Fruit fly (Drosophila melanogaster): ENCODE results near the gene pn.

pn gene

dm6 chrX:2166129-2166528 lies 14.9 kb upstream of the pn start (continued):
- TF ChIP-seq CG32767 (GFP tag; IDR thresholded peaks at IDR 0.05) (peak; percentile 12; the same call in 1 of the 2 replicates), az2 (GFP tag; optimal IDR thresholded peaks at IDR 0.05) (peak; percentile 49), D (optimal IDR thresholded peaks at IDR 0.05) (no peak), D (GFP tag; optimal IDR thresholded peaks at IDR 0.05) (peak; percentile 22), CG11504 (tag; optimal IDR thresholded peaks at IDR 0.05) (peak; percentile 59), dati (GFP tag; IDR thresholded peaks at IDR 0.05) (peak; percentile 62; the same call in 1 of the 2 replicates), HLHmδ (GFP tag; optimal IDR thresholded peaks at IDR 0.05) (no peak), CG12104 (GFP tag; optimal IDR thresholded peaks at IDR 0.05) (no peak), CG1602 (GFP tag; optimal IDR thresholded peaks at IDR 0.05) (peak; percentile 19)

dm6 chrX:2168485-2169199 lies 12.4 kb upstream of the pn start:
- TF ChIP-seq CG32767 (GFP tag; IDR thresholded peaks at IDR 0.05): no peak
- no peak for TF ChIP-seq h (optimal IDR thresholded peaks at IDR 0.05)
- TF ChIP-seq zfh1 (GFP tag; IDR thresholded peaks at IDR 0.05): no peak
- TF ChIP-seq Pdp1 (GFP tag; optimal IDR thresholded peaks at IDR 0.05): peak in 1 of 2 experiments; percentile 53
- no peak for TF ChIP-seq ap (GFP tag; IDR thresholded peaks at IDR 0.05)
- TF ChIP-seq CG11247 (GFP tag; IDR thresholded peaks at IDR 0.05): no peak
- no peak for TF ChIP-seq cg (GFP tag; optimal IDR thresholded peaks at IDR 0.05)
- no peak for TF ChIP-seq corto (GFP tag; optimal IDR thresholded peaks at IDR 0.05)
- TF ChIP-seq Dfd (GFP tag; optimal IDR thresholded peaks at IDR 0.05): no peak
- no peak for TF ChIP-seq CG1233 (GFP tag; optimal IDR thresholded peaks at IDR 0.05)
- TF ChIP-seq NC2α (GFP tag; optimal IDR thresholded peaks at IDR 0.05): no peak
- TF ChIP-seq al (GFP tag; IDR thresholded peaks at IDR 0.05): no peak
- no peak for TF ChIP-seq pfk (GFP tag; optimal IDR thresholded peaks at IDR 0.05)
- TF ChIP-seq fd64A (GFP tag; optimal IDR thresholded peaks at IDR 0.05): no peak
- TF ChIP-seq CG12769 (tag; optimal IDR thresholded peaks at IDR 0.05): peak; percentile 57
- TF ChIP-seq lov (optimal IDR thresholded peaks at IDR 0.05): no peak
- no peak for TF ChIP-seq lov (GFP tag; IDR thresholded peaks at IDR 0.05)
- no peak for TF ChIP-seq CG34422 (GFP tag; IDR thresholded peaks at IDR 0.05)
- peak; percentile 79 for TF ChIP-seq sd (tag; optimal IDR thresholded peaks at IDR 0.05)
- TF ChIP-seq CG33213 (GFP tag; optimal IDR thresholded peaks at IDR 0.05): no peak
- peak; percentile 46; the same call in 1 of the 3 replicates for TF ChIP-seq sr (GFP tag; IDR thresholded peaks at IDR 0.05)
- TF ChIP-seq Hand (GFP tag; optimal IDR thresholded peaks at IDR 0.05): no peak
- no peak for TF ChIP-seq CG7556 (GFP tag; optimal IDR thresholded peaks at IDR 0.05)
- TF ChIP-seq chinmo (GFP tag; IDR thresholded peaks at IDR 0.05; ENCODE audit: partially characterized antibody): 0 out of 4 replicates have a peak, but pooled peaks have one; percentile 57
- peak; percentile 85 for TF ChIP-seq Hr39 (optimal IDR thresholded peaks at IDR 0.05)
- TF ChIP-seq CG10543 (GFP tag; optimal IDR thresholded peaks at IDR 0.05): peak; percentile 12
- TF ChIP-seq CG12391 (tag; optimal IDR thresholded peaks at IDR 0.05): no peak
- no peak for TF ChIP-seq CG10431 (GFP tag; optimal IDR thresholded peaks at IDR 0.05)
- TF ChIP-seq CG18619 (GFP tag; optimal IDR thresholded peaks at IDR 0.05): no peak
- TF ChIP-seq cwo (GFP tag; optimal IDR thresholded peaks at IDR 0.05): peak; percentile 44
- no peak for TF ChIP-seq CG6272 (GFP tag; IDR thresholded peaks at IDR 0.05)
- TF ChIP-seq crol (GFP tag; IDR thresholded peaks at IDR 0.05): 0 out of 2 replicates have a peak, but pooled peaks have one; percentile 10
- TF ChIP-seq dysf (GFP tag; IDR thresholded peaks at IDR 0.05): no peak
- no peak for TF ChIP-seq eve (GFP tag; optimal IDR thresholded peaks at IDR 0.05)
